Fruit fly (Drosophila melanogaster): ENCODE measurements around the gene mtm.

mtm gene

dm6 chr2L:6068544-6069251 lies 31.9 kb upstream of the mtm start, which contains the start of the genes CG9150 and Pfdn1 (continued):
- TF ChIP-seq pzg (GFP tag; optimal IDR thresholded peaks at IDR 0.05) (peak; percentile 69), Oli (tag; optimal IDR thresholded peaks at IDR 0.05) (no peak), CG6689 (GFP tag; IDR thresholded peaks at IDR 0.05) (no peak), gro (GFP tag; optimal IDR thresholded peaks at IDR 0.05) (peak; percentile 68), B-H1 (GFP tag; IDR thresholded peaks at IDR 0.05) (no peak; the same call in 2 of the 3 replicates), CG34224 (GFP tag; IDR thresholded peaks at IDR 0.05; ENCODE audit: partially characterized antibody) (peak; percentile 96), Dbx (GFP tag; IDR thresholded peaks at IDR 0.05) (peak; percentile 36; the same call in 2 of the 3 replicates), unpg (GFP tag; optimal IDR thresholded peaks at IDR 0.05) (no peak), ato (GFP tag; IDR thresholded peaks at IDR 0.05; ENCODE audit: partially characterized antibody) (peak; percentile 85), rib (GFP tag; IDR thresholded peaks at IDR 0.05) (no peak), sna (GFP tag; IDR thresholded peaks at IDR 0.05; ENCODE audit: partially characterized antibody) (peak; percentile 79), CG11247 (GFP tag; IDR thresholded peaks at IDR 0.05) (no peak), Doc3 (GFP tag; IDR thresholded peaks at IDR 0.05; ENCODE audit: partially characterized antibody) (peak; percentile 85), CG13624 (GFP tag; optimal IDR thresholded peaks at IDR 0.05) (peak; percentile 29), YL-1 (GFP tag; optimal IDR thresholded peaks at IDR 0.05) (peak; percentile 69), run (tag; optimal IDR thresholded peaks at IDR 0.05) (no peak), bbx (GFP tag; IDR thresholded peaks at IDR 0.05; ENCODE audit: partially characterized antibody) (peak; percentile 91), Atf-2 (GFP tag; optimal IDR thresholded peaks at IDR 0.05) (no peak), CG7963 (GFP tag; IDR thresholded peaks at IDR 0.05; ENCODE audit: partially characterized antibody) (peak; percentile 62; the same call in 2 of the 3 replicates), Adf1 (GFP tag; IDR thresholded peaks at IDR 0.05) (no peak)

- peak; percentile 100 for TF ChIP-seq dysf (GFP tag; IDR thresholded peaks at IDR 0.05)
- TF ChIP-seq da (GFP tag; optimal IDR thresholded peaks at IDR 0.05), result peak; percentile 99
- peak; percentile 96 for TF ChIP-seq ssp (GFP tag; IDR thresholded peaks at IDR 0.05)
- TF ChIP-seq cwo (GFP tag; optimal IDR thresholded peaks at IDR 0.05), result peak; percentile 97
- TF ChIP-seq zen (tag; optimal IDR thresholded peaks at IDR 0.05), result peak; percentile 99
- TF ChIP-seq ab (GFP tag; optimal IDR thresholded peaks at IDR 0.05), result peak; percentile 97
- TF ChIP-seq slbo (GFP tag; IDR thresholded peaks at IDR 0.05), result peak; percentile 100
- TF ChIP-seq Sry-δ (GFP tag; optimal IDR thresholded peaks at IDR 0.05), result peak; percentile 88
- peak; percentile 97 for TF ChIP-seq nom (GFP tag; optimal IDR thresholded peaks at IDR 0.05)
- TF ChIP-seq BEAF-32 (GFP tag; optimal IDR thresholded peaks at IDR 0.05), result peak; percentile 61
- peak; percentile 99 for TF ChIP-seq CG4730 (GFP tag; IDR thresholded peaks at IDR 0.05)
- peak; percentile 100 for TF ChIP-seq CG12219 (GFP tag; optimal IDR thresholded peaks at IDR 0.05)
- no peak for TF ChIP-seq hkb (optimal IDR thresholded peaks at IDR 0.05)
- TF ChIP-seq hkb (GFP tag; IDR thresholded peaks at IDR 0.05), result peak; percentile 100
- peak; percentile 97 for TF ChIP-seq GATAe (GFP tag; conservative IDR thresholded peaks at IDR 0.05)
- TF ChIP-seq gfzf (GFP tag; optimal IDR thresholded peaks at IDR 0.05), result peak; percentile 45
- no peak for TF ChIP-seq nau (GFP tag; optimal IDR thresholded peaks at IDR 0.05)
- TF ChIP-seq wdn (GFP tag; IDR thresholded peaks at IDR 0.05), result peak; percentile 99
- TF ChIP-seq fu2 (GFP tag; optimal IDR thresholded peaks at IDR 0.05), result peak; percentile 99
- TF ChIP-seq ash1 (GFP tag; optimal IDR thresholded peaks at IDR 0.05), result peak; percentile 97
- peak; percentile 100 for TF ChIP-seq CG5245 (GFP tag; optimal IDR thresholded peaks at IDR 0.05)
- peak; percentile 99 for TF ChIP-seq CG7372 (GFP tag; IDR thresholded peaks at IDR 0.05)
- TF ChIP-seq Doc2 (GFP tag; IDR thresholded peaks at IDR 0.05), result peak; percentile 95
- peak; percentile 98 for TF ChIP-seq CG8765 (GFP tag; IDR thresholded peaks at IDR 0.05)
- peak; percentile 97 for TF ChIP-seq nerfin-1 (tag; optimal IDR thresholded peaks at IDR 0.05)
- peak; percentile 99 for TF ChIP-seq CG11723 (GFP tag; optimal IDR thresholded peaks at IDR 0.05)
- peak; percentile 99 for TF ChIP-seq CG17829 (tag; optimal IDR thresholded peaks at IDR 0.05)
- peak; percentile 99 for TF ChIP-seq CG4820 (GFP tag; optimal IDR thresholded peaks at IDR 0.05)
- peak; percentile 100 for TF ChIP-seq tio (GFP tag; optimal IDR thresholded peaks at IDR 0.05)
- peak; percentile 98 for TF ChIP-seq Vsx1 (GFP tag; optimal IDR thresholded peaks at IDR 0.05)
These were observed 29.0 kb upstream of the mtm start, which contains the start of the genes Fbw5 and CG9147 for dm6 chr2L:6065823-6066222. Gene Fbw5, minus strand, starts transcription at chr2L:6065953. Gene CG9147, plus strand, starts transcription at chr2L:6065997.

All from whole organism, embryonic.